Worm (Caenorhabditis elegans) whole organism, young adult: ENCODE results near the gene sec-6.
A peak's percentile ranks its signal among the peaks of the same experiment; 100 is the strongest.

ENCODE experiments used
- B0261.1 ChIP-seq: sonication (generic microtip); optimal IDR thresholded peaks from 2 replicates; lab custom pipeline; 2016; ENCODE audit warnings: mild to moderate bottlenecking, missing genetic modification characterization, moderate library complexity, missing compliant biosample characterization
- B0336.3 ChIP-seq: fragments of 200-800 bp; sonication (Bioruptor generic); IDR thresholded peaks from 2 replicates; pipeline ENCODE4 v1.3.6; 2022; ENCODE audit warnings: missing genetic modification characterization, missing compliant biosample characterization
- F33H1.4 ChIP-seq: fragments of 200-800 bp; sonication (Bioruptor generic); IDR thresholded peaks from 2 replicates; pipeline ENCODE4 v1.3.6; 2022; ENCODE audit warnings: missing genetic modification reagents, missing genetic modification characterization, missing compliant biosample characterization
- T07F8.4 ChIP-seq: sonication (generic microtip); optimal IDR thresholded peaks from 2 replicates; lab custom pipeline; 2016; ENCODE audit warnings: mild to moderate bottlenecking, missing genetic modification characterization, moderate library complexity, missing compliant biosample characterization
- ZK185.1 ChIP-seq: sonication (generic microtip); optimal IDR thresholded peaks from 2 replicates; lab custom pipeline; 2016; ENCODE audit warnings: mild to moderate bottlenecking, missing genetic modification characterization, missing compliant biosample characterization; ENCODE audit not compliant: poor library complexity, severe bottlenecking
- atf-7 ChIP-seq: sonication (generic microtip); optimal IDR thresholded peaks from 2 replicates; lab custom pipeline; 2017; ENCODE audit warnings: mild to moderate bottlenecking, missing genetic modification characterization, missing compliant biosample characterization
- efl-1 ChIP-seq: fragments of 150-350 bp; optimal IDR thresholded peaks from 2 replicates; lab custom pipeline; 2014; ENCODE audit warnings: missing biosample characterization, missing genetic modification reagents, missing genetic modification characterization
- him-1 ChIP-seq: sonication (generic microtip); optimal IDR thresholded peaks from 2 replicates; lab custom pipeline; 2016; ENCODE audit warnings: missing genotype, missing genetic modification reagents, missing genetic modification characterization, missing compliant biosample characterization
- hlh-12 ChIP-seq: sonication (generic microtip); optimal IDR thresholded peaks from 2 replicates; lab custom pipeline; 2016; ENCODE audit warnings: missing genetic modification characterization, missing compliant biosample characterization
- mel-28 ChIP-seq: sonication (generic microtip); optimal IDR thresholded peaks from 2 replicates; lab custom pipeline; 2016; ENCODE audit warnings: borderline replicate concordance, mild to moderate bottlenecking, missing genetic modification characterization, missing compliant biosample characterization
- nhr-27 ChIP-seq: fragments of 200-800 bp; sonication (Bioruptor generic); optimal IDR thresholded peaks from 2 replicates; lab custom pipeline; 2018; ENCODE audit warnings: mild to moderate bottlenecking, missing genetic modification characterization, moderate library complexity, missing compliant biosample characterization
- pha-4 ChIP-seq: fragments of 150-350 bp; sonication (generic microtip); optimal IDR thresholded peaks from 2 replicates; lab custom pipeline; 2014; ENCODE audit warnings: missing biosample characterization, missing genetic modification reagents, missing genetic modification characterization
- sea-2 ChIP-seq: fragments of 200-800 bp; sonication (Bioruptor generic); IDR thresholded peaks from 2 replicates; pipeline ENCODE4 v1.3.6; 2022; ENCODE audit warnings: missing genetic modification characterization, missing compliant biosample characterization
- ztf-25 ChIP-seq: fragments of 200-800 bp; sonication (Bioruptor generic); IDR thresholded peaks from 2 replicates; pipeline ENCODE4 v1.3.6; 2022; ENCODE audit warnings: missing genetic modification reagents, missing genetic modification characterization, missing compliant biosample characterization

DNA sequence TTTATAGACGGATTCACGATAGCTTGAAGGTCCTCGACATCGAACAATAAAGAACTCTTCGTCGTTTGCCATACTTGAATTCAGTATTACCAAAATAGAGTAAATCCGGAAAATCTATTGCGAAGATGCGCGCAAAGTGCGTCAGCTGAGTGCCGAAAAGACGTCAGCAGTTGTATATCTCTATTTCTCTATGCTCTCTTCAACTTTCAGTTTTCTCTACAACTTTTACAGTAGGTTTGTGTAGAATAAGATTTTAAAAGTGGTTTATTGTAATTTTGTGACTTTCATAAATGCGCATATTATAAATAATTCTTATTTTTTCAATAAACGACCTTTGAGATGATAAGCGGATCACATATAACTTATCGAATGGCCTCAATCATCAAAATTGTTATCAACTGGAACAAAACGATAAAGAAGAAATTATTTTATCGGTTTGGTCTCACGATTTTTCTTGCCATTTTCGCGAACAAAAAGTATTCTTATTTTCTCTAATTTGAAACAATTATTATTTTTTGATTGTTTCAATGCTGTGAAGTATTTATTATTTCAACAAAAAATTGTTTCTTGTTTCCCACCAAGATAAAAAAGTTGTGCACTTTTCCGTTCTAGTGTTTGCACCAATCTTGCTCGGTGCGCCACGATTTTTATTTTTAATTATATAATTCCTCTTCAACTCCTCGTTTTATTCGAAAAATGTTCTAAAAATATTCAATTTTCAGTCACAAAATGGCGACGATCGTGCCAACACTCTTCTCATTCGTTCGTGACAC lies 14.1 kb downstream of the sec-6 start, which contains the start of the genes agt-2 and F09E5.3:
- TF ChIP-seq atf-7 (tag; lab: Kevin White, UChicago) (peak; percentile 35), nhr-27 (tag; lab: Kevin White, UChicago) (no peak), T07F8.4 (no peak), ztf-25 (GFP tag; lab: Robert Waterston, UW) (no peak), ZK185.1 (peak; percentile 84), mel-28 (tag; lab: Kevin White, UChicago) (no peak), B0261.1 (tag; lab: Kevin White, UChicago) (no peak), pha-4 (tag; lab: Kevin White, UChicago) (peak; percentile 61), sea-2 (GFP tag; lab: Robert Waterston, UW) (no peak), him-1 (tag; lab: Kevin White, UChicago) (no peak), hlh-12 (tag; lab: Kevin White, UChicago) (no peak), F33H1.4 (GFP tag; lab: Robert Waterston, UW) (peak; percentile 53), B0336.3 (GFP tag; lab: Robert Waterston, UW) (peak; percentile 52; the same call in 1 of the 2 replicates), efl-1 (GFP tag; lab: Kevin White, UChicago) (peak; percentile 40)
